Fruit fly (Drosophila melanogaster): ENCODE data around the gene CG14947.

DNA sequence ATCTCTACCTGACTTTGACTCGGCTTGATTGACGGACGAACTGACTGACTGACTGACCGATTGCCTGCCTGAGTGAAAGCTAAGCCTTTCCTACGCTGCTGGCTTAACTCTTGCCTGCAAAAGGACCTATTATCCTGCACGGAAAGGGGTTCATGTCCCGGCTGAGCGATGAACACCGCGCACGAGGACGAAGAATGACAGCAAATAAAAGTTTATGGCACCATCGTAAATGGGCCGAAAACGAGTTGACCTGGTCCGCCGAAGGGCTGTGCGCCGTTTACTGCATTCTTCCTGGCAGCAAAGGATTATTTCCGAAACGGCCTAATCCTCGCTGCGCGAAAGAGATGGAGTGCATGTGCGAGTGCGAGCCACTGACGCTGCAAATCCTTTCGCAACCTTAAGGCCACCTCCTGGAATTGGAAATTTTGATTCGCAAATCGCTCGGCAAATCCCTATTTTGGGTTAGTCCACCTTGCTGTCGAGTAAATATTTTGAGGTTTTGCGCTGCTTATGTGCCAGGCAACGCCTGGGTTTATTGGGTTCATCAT is 5.3 kb downstream of the CG14947 start:
- TF ChIP-seq dac (GFP tag; optimal IDR thresholded peaks at IDR 0.05) (no peak), pdm3 (GFP tag; optimal IDR thresholded peaks at IDR 0.05) (no peak), Eip78C (GFP tag) (no peak), CG11762 (GFP tag; optimal IDR thresholded peaks at IDR 0.05; ENCODE audit: insufficient read depth) (no peak), ss (GFP tag; optimal IDR thresholded peaks at IDR 0.05) (no peak)

All from whole organism, prepupa.